ENCODE assay signal across 4 fruit fly cellular contexts in genomic region chr3L:749199-749538, dm6.
TF ChIP-seq lines count a peak whose summit lies in the region.

Gene emc (plus strand): TSS chr3L:749400.

TF ChIP-seq in whole organism, adult, 20 proteins besides CTCF, POLR2A, EP300 and RAD21 (continued from another document):
- TF ChIP-seq CG5204 (GFP tag; optimal IDR thresholded peaks at IDR 0.05; lab: Kevin White, UChicago): no peak
- peak; percentile 78 for TF ChIP-seq CG7101 (tag; optimal IDR thresholded peaks at IDR 0.05; lab: Kevin White, UChicago)
- TF ChIP-seq CG1620 (GFP tag; optimal IDR thresholded peaks at IDR 0.05; lab: Kevin White, UChicago): peak; percentile 53

TF ChIP-seq in whole organism, embryonic, 481 proteins besides CTCF, POLR2A, EP300 and RAD21 (continued from another document and continues in another):
- TF ChIP-seq CG2712 (tag; optimal IDR thresholded peaks at IDR 0.05; lab: Kevin White, UChicago) (peak; percentile 42), sc (optimal IDR thresholded peaks at IDR 0.05; lab: Kevin White, UChicago) (no peak), sc (GFP tag; optimal IDR thresholded peaks at IDR 0.05; lab: Kevin White, UChicago) (no peak), Xrp1 (GFP tag; IDR thresholded peaks at IDR 0.05; lab: Robert Waterston, UW) (peak; percentile 10; the same call in 1 of the 2 replicates), toy (GFP tag; IDR thresholded peaks at IDR 0.05; lab: Robert Waterston, UW) (no peak), tap (tag; optimal IDR thresholded peaks at IDR 0.05; lab: Kevin White, UChicago) (peak; percentile 44), CG32532 (GFP tag; IDR thresholded peaks at IDR 0.05; lab: Robert Waterston, UW) (peak; percentile 74), Six4 (GFP tag; optimal IDR thresholded peaks at IDR 0.05; lab: Kevin White, UChicago) (no peak), CG12236 (GFP tag; optimal IDR thresholded peaks at IDR 0.05; lab: Kevin White, UChicago) (no peak), bsh (GFP tag; optimal IDR thresholded peaks at IDR 0.05; lab: Kevin White, UChicago) (peak; percentile 30 to 40), CG12219 (GFP tag; optimal IDR thresholded peaks at IDR 0.05; lab: Kevin White, UChicago) (peak; percentile 63), CG14860 (GFP tag; IDR thresholded peaks at IDR 0.05; lab: Robert Waterston, UW; ENCODE audit: partially characterized antibody) (peak; percentile 40; the same call in 1 of the 3 replicates), CG10431 (GFP tag; optimal IDR thresholded peaks at IDR 0.05; lab: Kevin White, UChicago) (peak; percentile 67), D19A (tag; optimal IDR thresholded peaks at IDR 0.05; lab: Kevin White, UChicago) (peak; percentile 44), CG4617 (GFP tag; optimal IDR thresholded peaks at IDR 0.05; lab: Kevin White, UChicago; ENCODE audit: borderline replicate concordance) (no peak), exex (tag; optimal IDR thresholded peaks at IDR 0.05; lab: Kevin White, UChicago) (peak; percentile 32), CG9797 (GFP tag; optimal IDR thresholded peaks at IDR 0.05; lab: Kevin White, UChicago) (no peak), hkb (optimal IDR thresholded peaks at IDR 0.05; lab: Kevin White, UChicago) (no peak), hkb (GFP tag; IDR thresholded peaks at IDR 0.05; lab: Robert Waterston, UW) (peak; percentile 78), CG2129 (GFP tag; IDR thresholded peaks at IDR 0.05; lab: Robert Waterston, UW; ENCODE audit: partially characterized antibody) (no peak), CG18599 (GFP tag; optimal IDR thresholded peaks at IDR 0.05; lab: Kevin White, UChicago) (peak; percentile 79), twi (tag; optimal IDR thresholded peaks at IDR 0.05; lab: Kevin White, UChicago) (no peak), Doc3 (GFP tag; IDR thresholded peaks at IDR 0.05; lab: Robert Waterston, UW; ENCODE audit: partially characterized antibody) (no peak), Blimp-1 (GFP tag; optimal IDR thresholded peaks at IDR 0.05; lab: Kevin White, UChicago) (no peak), sna (GFP tag; IDR thresholded peaks at IDR 0.05; lab: Robert Waterston, UW; ENCODE audit: partially characterized antibody) (no peak), fu2 (GFP tag; optimal IDR thresholded peaks at IDR 0.05; lab: Kevin White, UChicago) (no peak), HmgZ (tag; optimal IDR thresholded peaks at IDR 0.05; lab: Kevin White, UChicago) (peak; percentile 81), Taf1 (GFP tag; IDR thresholded peaks at IDR 0.05; lab: Robert Waterston, UW) (no peak), CG10267 (tag; optimal IDR thresholded peaks at IDR 0.05; lab: Kevin White, UChicago) (peak; percentile 33), CG10462 (GFP tag; optimal IDR thresholded peaks at IDR 0.05; lab: Kevin White, UChicago) (no peak), CG4360 (GFP tag; IDR thresholded peaks at IDR 0.05; lab: Robert Waterston, UW) (peak; percentile 60; the same call in 1 of the 2 replicates), HLH54F (GFP tag; optimal IDR thresholded peaks at IDR 0.05; lab: Kevin White, UChicago) (peak; percentile 7), CrebB (tag; optimal IDR thresholded peaks at IDR 0.05; lab: Kevin White, UChicago) (peak; percentile 47), al (GFP tag; IDR thresholded peaks at IDR 0.05; lab: Robert Waterston, UW) (no peak), bcd (GFP tag; optimal IDR thresholded peaks at IDR 0.05; lab: Kevin White, UChicago) (peak; percentile 63), lov (optimal IDR thresholded peaks at IDR 0.05; lab: Kevin White, UChicago) (no peak), lov (GFP tag; IDR thresholded peaks at IDR 0.05; lab: Robert Waterston, UW) (no peak), Bgb (GFP tag; IDR thresholded peaks at IDR 0.05; lab: Robert Waterston, UW; ENCODE audit: partially characterized antibody) (peak; percentile 67), disco-r (GFP tag; optimal IDR thresholded peaks at IDR 0.05; lab: Kevin White, UChicago) (no peak), grau (tag; optimal IDR thresholded peaks at IDR 0.05; lab: Kevin White, UChicago) (peak; percentile 49), CG8478 (optimal IDR thresholded peaks at IDR 0.05; lab: Kevin White, UChicago) (no peak), kay (GFP tag; optimal IDR thresholded peaks at IDR 0.05; lab: Kevin White, UChicago) (no peak)

TF ChIP-seq in whole organism, prepupa, 60 proteins besides CTCF, POLR2A, EP300 and RAD21 (continued from another document):
- TF ChIP-seq salr (GFP tag; optimal IDR thresholded peaks at IDR 0.05; lab: Kevin White, UChicago) (peak in 1 of 2 experiments; percentile 35), CG7368 (GFP tag; optimal IDR thresholded peaks at IDR 0.05; lab: Kevin White, UChicago) (peak; percentile 55), OdsH (GFP tag; optimal IDR thresholded peaks at IDR 0.05; lab: Kevin White, UChicago) (no peak), CG10669 (GFP tag; optimal IDR thresholded peaks at IDR 0.05; lab: Kevin White, UChicago) (peak; percentile 29), Hr38 (GFP tag; optimal IDR thresholded peaks at IDR 0.05; lab: Kevin White, UChicago) (no peak), CG11902 (GFP tag; optimal IDR thresholded peaks at IDR 0.05; lab: Kevin White, UChicago) (no peak), fd85E (GFP tag; optimal IDR thresholded peaks at IDR 0.05; lab: Kevin White, UChicago) (peak; percentile 24), CG6792 (GFP tag; optimal IDR thresholded peaks at IDR 0.05; lab: Kevin White, UChicago) (no peak), CG32006 (GFP tag; optimal IDR thresholded peaks at IDR 0.05; lab: Kevin White, UChicago) (no peak), CG16779 (tag; optimal IDR thresholded peaks at IDR 0.05; lab: Kevin White, UChicago) (peak; percentile 65), CG9139 (GFP tag; optimal IDR thresholded peaks at IDR 0.05; lab: Kevin White, UChicago) (peak; percentile 89), eg (GFP tag; IDR thresholded peaks at IDR 0.05; lab: Robert Waterston, UW) (peak; percentile 65; the same call in 2 of the 3 replicates), CG4318 (GFP tag; optimal IDR thresholded peaks at IDR 0.05; lab: Kevin White, UChicago) (no peak), topi (GFP tag; optimal IDR thresholded peaks at IDR 0.05; lab: Kevin White, UChicago) (peak; percentile 52), CG34406 (GFP tag; optimal IDR thresholded peaks at IDR 0.05; lab: Kevin White, UChicago) (peak; percentile 16), Gug (GFP tag; IDR thresholded peaks at IDR 0.05; lab: Robert Waterston, UW) (peak; percentile 38; the same call in 1 of the 2 replicates), CG10631 (GFP tag; optimal IDR thresholded peaks at IDR 0.05; lab: Kevin White, UChicago) (no peak), Ets96B (tag; optimal IDR thresholded peaks at IDR 0.05; lab: Kevin White, UChicago) (peak; percentile 30), Lpt (GFP tag; optimal IDR thresholded peaks at IDR 0.05; lab: Kevin White, UChicago) (no peak), CG6808 (GFP tag; optimal IDR thresholded peaks at IDR 0.05; lab: Kevin White, UChicago) (peak; percentile 58), CG11294 (GFP tag; IDR thresholded peaks at IDR 0.05; lab: Robert Waterston, UW) (no peak; the same call in 1 of the 2 replicates), CG3032 (tag; optimal IDR thresholded peaks at IDR 0.05; lab: Kevin White, UChicago) (peak; percentile 11), fkh (GFP tag; optimal IDR thresholded peaks at IDR 0.05; lab: Kevin White, UChicago) (peak; percentile 73), Hr4 (GFP tag; optimal IDR thresholded peaks at IDR 0.05; lab: Kevin White, UChicago) (no peak), CG8632 (GFP tag; optimal IDR thresholded peaks at IDR 0.05; lab: Kevin White, UChicago) (peak; percentile 7), acj6 (GFP tag; optimal IDR thresholded peaks at IDR 0.05; lab: Kevin White, UChicago) (no peak), net (GFP tag; optimal IDR thresholded peaks at IDR 0.05; lab: Kevin White, UChicago) (peak; percentile 62), esn (GFP tag; optimal IDR thresholded peaks at IDR 0.05; lab: Kevin White, UChicago) (peak; percentile 61), fd59A (GFP tag; optimal IDR thresholded peaks at IDR 0.05; lab: Kevin White, UChicago) (peak; percentile 1), Eip75B (GFP tag; optimal IDR thresholded peaks at IDR 0.05; lab: Kevin White, UChicago) (peak; percentile 61), Sox102F (GFP tag; optimal IDR thresholded peaks at IDR 0.05; lab: Kevin White, UChicago) (peak; percentile 74), pdm3 (GFP tag; optimal IDR thresholded peaks at IDR 0.05; lab: Kevin White, UChicago) (peak; percentile 7), Blimp-1 (GFP tag; optimal IDR thresholded peaks at IDR 0.05; lab: Kevin White, UChicago) (peak; percentile 6), Eip78C (GFP tag; lab: Kevin White, UChicago) (peak; percentile 86), lz (GFP tag; optimal IDR thresholded peaks at IDR 0.05; lab: Kevin White, UChicago) (no peak), Sox15 (GFP tag; optimal IDR thresholded peaks at IDR 0.05; lab: Kevin White, UChicago) (no peak), CG8119 (GFP tag; IDR thresholded peaks at IDR 0.05; lab: Robert Waterston, UW) (peak; percentile 26; the same call in 1 of the 3 replicates), Eip93F (GFP tag; optimal IDR thresholded peaks at IDR 0.05; lab: Kevin White, UChicago) (peak; percentile 65), dsx (GFP tag; optimal IDR thresholded peaks at IDR 0.05; lab: Kevin White, UChicago; ENCODE audit: poor library complexity, severe bottlenecking) (peak; percentile 69), Met (GFP tag; optimal IDR thresholded peaks at IDR 0.05; lab: Kevin White, UChicago) (peak; percentile 17), CG6276 (GFP tag; optimal IDR thresholded peaks at IDR 0.05; lab: Kevin White, UChicago) (peak; percentile 51), Hr39 (GFP tag; optimal IDR thresholded peaks at IDR 0.05; lab: Kevin White, UChicago) (no peak)
TF ChIP-seq in whole organism, prepupa: peak in this region for 40.

TF ChIP-seq in whole organism, wandering third instar larva, 38 proteins besides CTCF, POLR2A, EP300 and RAD21 (continued from another document):
- TF ChIP-seq Sp1 (GFP tag; optimal IDR thresholded peaks at IDR 0.05; lab: Kevin White, UChicago): peak; percentile 78
- peak; percentile 34 for TF ChIP-seq HLH106 (tag; optimal IDR thresholded peaks at IDR 0.05; lab: Kevin White, UChicago)
- no peak for TF ChIP-seq Rel (GFP tag; optimal IDR thresholded peaks at IDR 0.05; lab: Kevin White, UChicago)
- peak; percentile 66 for TF ChIP-seq Rel (tag; optimal IDR thresholded peaks at IDR 0.05; lab: Kevin White, UChicago)
- TF ChIP-seq Jra (GFP tag; optimal IDR thresholded peaks at IDR 0.05; lab: Kevin White, UChicago): no peak
- no peak for TF ChIP-seq pan (optimal IDR thresholded peaks at IDR 0.05; lab: Kevin White, UChicago)
- TF ChIP-seq GATAd (GFP tag; optimal IDR thresholded peaks at IDR 0.05; lab: Kevin White, UChicago): no peak
- TF ChIP-seq Hr78 (GFP tag; optimal IDR thresholded peaks at IDR 0.05; lab: Kevin White, UChicago): no peak
- peak; percentile 43 for TF ChIP-seq Mio (GFP tag; optimal IDR thresholded peaks at IDR 0.05; lab: Kevin White, UChicago)
- peak; percentile 21 for TF ChIP-seq psq (GFP tag; optimal IDR thresholded peaks at IDR 0.05; lab: Kevin White, UChicago)
- no peak for TF ChIP-seq sage (GFP tag; optimal IDR thresholded peaks at IDR 0.05; lab: Kevin White, UChicago)
- no peak for TF ChIP-seq woc (GFP tag; optimal IDR thresholded peaks at IDR 0.05; lab: Kevin White, UChicago)
- TF ChIP-seq br (GFP tag; optimal IDR thresholded peaks at IDR 0.05; lab: Kevin White, UChicago): peak; percentile 77
- peak in 1 of 2 experiments; percentile 60 for TF ChIP-seq foxo (GFP tag; optimal IDR thresholded peaks at IDR 0.05; lab: Kevin White, UChicago)
- no peak for TF ChIP-seq ey (GFP tag; optimal IDR thresholded peaks at IDR 0.05; lab: Kevin White, UChicago)
- no peak for TF ChIP-seq usp (GFP tag; optimal IDR thresholded peaks at IDR 0.05; lab: Kevin White, UChicago)
- TF ChIP-seq Hr83 (GFP tag; optimal IDR thresholded peaks at IDR 0.05; lab: Kevin White, UChicago; ENCODE audit: poor library complexity, severe bottlenecking): peak; percentile 89
